Fruit fly (Drosophila melanogaster): ENCODE measurements around the gene Hexo1.

DNA sequence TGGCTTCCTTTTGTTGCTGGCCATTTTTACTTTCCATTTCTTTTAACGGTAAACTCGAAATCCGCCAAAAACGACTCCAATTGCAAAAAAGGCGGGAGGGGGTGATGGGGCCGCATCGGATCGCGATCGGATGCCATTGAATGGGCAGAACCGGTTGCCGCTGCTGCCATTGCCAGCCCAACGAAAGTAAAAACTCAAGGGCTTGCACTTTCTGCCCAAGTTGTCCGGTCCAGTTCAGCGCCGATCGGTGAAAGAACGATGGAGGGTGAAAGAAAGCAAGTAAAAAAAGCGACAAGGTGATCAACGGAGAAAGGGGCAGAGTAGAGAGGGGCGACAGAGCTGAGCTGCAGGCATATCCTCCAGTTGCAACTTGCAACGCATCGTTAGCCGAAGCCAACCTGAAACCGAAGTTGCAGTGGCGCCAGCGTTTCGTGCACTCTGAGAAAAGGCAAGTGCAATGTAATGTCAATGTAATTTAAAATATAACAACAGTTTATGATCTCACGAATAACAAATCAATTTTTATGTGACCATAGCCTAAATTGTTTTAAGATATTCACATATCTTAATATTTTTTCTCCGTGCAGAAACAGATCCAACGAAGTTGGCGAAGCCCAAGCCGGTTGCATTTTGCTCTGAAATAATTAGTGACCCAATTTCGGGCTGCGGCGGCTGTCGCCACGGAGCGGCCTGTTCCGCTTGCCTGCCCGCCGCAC, 16.0 kb downstream of the Hexo1 start:
- TF ChIP-seq kay (GFP tag; ENCODE audit: borderline replicate concordance) (no peak), cic (GFP tag; optimal IDR thresholded peaks at IDR 0.05) (no peak), Crg-1 (GFP tag; optimal IDR thresholded peaks at IDR 0.05) (no peak), Mnt (GFP tag; optimal IDR thresholded peaks at IDR 0.05) (no peak), CG14711 (tag; optimal IDR thresholded peaks at IDR 0.05) (no peak), CG33017 (tag; optimal IDR thresholded peaks at IDR 0.05) (no peak), cnc (optimal IDR thresholded peaks at IDR 0.05) (no peak), CG7101 (tag; optimal IDR thresholded peaks at IDR 0.05) (no peak), ovo (GFP tag; optimal IDR thresholded peaks at IDR 0.05) (no peak), CG11617 (GFP tag; optimal IDR thresholded peaks at IDR 0.05) (no peak), CG5204 (GFP tag; optimal IDR thresholded peaks at IDR 0.05) (no peak)
